Fruit fly (Drosophila melanogaster): ENCODE measurements around the gene Remo.
A peak's percentile ranks its signal among the peaks of the same experiment; 100 is the strongest.

DNA sequence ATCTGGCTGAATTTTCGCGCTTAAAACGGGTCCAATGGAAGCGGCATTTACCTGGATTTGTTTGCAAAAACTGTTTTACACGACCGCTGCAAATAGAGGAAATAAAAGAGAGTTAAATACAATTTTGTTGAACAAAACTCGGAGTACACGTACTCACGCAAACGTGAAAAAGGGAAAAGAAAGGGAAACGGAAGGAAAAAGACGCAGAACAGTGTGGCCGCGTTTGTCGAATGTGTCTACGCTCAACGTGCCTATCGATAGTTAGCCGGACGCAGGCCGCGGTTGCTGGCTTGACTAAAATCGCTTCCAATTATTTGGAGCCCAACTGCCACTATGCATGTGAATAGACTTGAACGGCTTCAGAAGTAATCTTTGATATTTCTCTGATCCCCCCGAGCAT, 49.6 kb downstream of the Remo start, which contains the start of gene RpS15Aa:
- TF ChIP-seq CG11617 (GFP tag; optimal IDR thresholded peaks at IDR 0.05), result peak; percentile 90
- TF ChIP-seq Hr96 (GFP tag; optimal IDR thresholded peaks at IDR 0.05), result peak; percentile 94

Data from whole organism, adult.